Fruit fly (Drosophila melanogaster) whole organism, embryonic: Measurements from ENCODE around the gene Tsp97E.

Source experiments
- Abd-B ChIP-seq: fragments of 200-800 bp; sonication (Bioruptor generic); optimal IDR thresholded peaks from 2 replicates; lab custom pipeline; 2018; ENCODE audit warnings: missing biosample characterization, mild to moderate bottlenecking, missing genetic modification characterization, moderate library complexity
- Blimp-1 ChIP-seq: fragments of 200-800 bp; sonication (Bioruptor generic); optimal IDR thresholded peaks from 3 replicates; lab custom pipeline; 2018; ENCODE audit warnings: missing biosample characterization, missing genetic modification characterization, mild to moderate bottlenecking, moderate library complexity, missing genetic modification reagents
- CG10274 ChIP-seq: fragments of 200-800 bp; sonication (Bioruptor generic); optimal IDR thresholded peaks from 3 replicates; lab custom pipeline; 2017; ENCODE audit warnings: missing biosample characterization, mild to moderate bottlenecking, missing genetic modification characterization
- CG10959 ChIP-seq: fragments of 200-800 bp; sonication (Bioruptor generic); IDR thresholded peaks from 2 replicates; pipeline ENCODE4 v1.3.6; 2022; ENCODE audit warnings: missing biosample characterization, missing genetic modification characterization
- CG11247 ChIP-seq: fragments of 200-800 bp; sonication (Bioruptor generic); IDR thresholded peaks from 2 replicates; pipeline ENCODE4 v1.3.6; 2022; ENCODE audit warnings: missing biosample characterization, missing genetic modification characterization
- CG12155 ChIP-seq: fragments of 200-800 bp; sonication (Bioruptor generic); optimal IDR thresholded peaks from 3 replicates; lab custom pipeline; 2016; ENCODE audit warnings: missing biosample characterization, missing genetic modification characterization
- CG1233 ChIP-seq: fragments of 200-800 bp; sonication (Bioruptor generic); optimal IDR thresholded peaks from 4 replicates; lab custom pipeline; 2018; ENCODE audit warnings: missing biosample characterization, mild to moderate bottlenecking, missing genetic modification characterization
- CG12942 ChIP-seq: fragments of 200-800 bp; sonication (Bioruptor generic); optimal IDR thresholded peaks from 3 replicates; lab custom pipeline; 2016; ENCODE audit warnings: missing biosample characterization, missing genetic modification characterization
- CG13123 ChIP-seq: fragments of 200-800 bp; sonication (Bioruptor generic); optimal IDR thresholded peaks from 2 replicates; lab custom pipeline; 2016; ENCODE audit warnings: missing biosample characterization, missing genetic modification characterization
- CG13296 ChIP-seq: fragments of 200-800 bp; sonication (Bioruptor generic); optimal IDR thresholded peaks from 3 replicates; lab custom pipeline; 2018; ENCODE audit warnings: missing biosample characterization, mild to moderate bottlenecking, missing genetic modification characterization
- CG1647 ChIP-seq: fragments of 200-800 bp; sonication (Bioruptor generic); optimal IDR thresholded peaks from 3 replicates; lab custom pipeline; 2016; ENCODE audit warnings: missing biosample characterization, missing genetic modification characterization
- CG16813 ChIP-seq: fragments of 200-800 bp; sonication (Bioruptor generic); IDR thresholded peaks from 3 replicates; pipeline ENCODE4 v1.3.6; 2022; ENCODE audit warnings: missing biosample characterization, missing genetic modification characterization; ENCODE audit not compliant: partially characterized antibody
- CG17385 ChIP-seq: fragments of 200-800 bp; sonication (Bioruptor generic); optimal IDR thresholded peaks from 3 replicates; lab custom pipeline; 2018; ENCODE audit warnings: missing biosample characterization, mild to moderate bottlenecking, missing genetic modification characterization
- CG17912 ChIP-seq: fragments of 200-800 bp; sonication (Bioruptor generic); optimal IDR thresholded peaks from 2 replicates; lab custom pipeline; 2018; ENCODE audit warnings: missing biosample characterization, mild to moderate bottlenecking, missing genetic modification characterization
- CG2199 ChIP-seq: fragments of 200-800 bp; sonication (Bioruptor generic); IDR thresholded peaks from 3 replicates; pipeline ENCODE4 v1.3.6; 2022; ENCODE audit warnings: missing biosample characterization, missing genetic modification characterization
- CG2202 ChIP-seq: fragments of 200-800 bp; sonication (Bioruptor generic); optimal IDR thresholded peaks from 2 replicates; lab custom pipeline; 2018; ENCODE audit warnings: missing biosample characterization, mild to moderate bottlenecking, missing genetic modification characterization
- CG2678 ChIP-seq: fragments of 200-800 bp; sonication (Bioruptor generic); optimal IDR thresholded peaks from 3 replicates; lab custom pipeline; 2019; ENCODE audit warnings: missing biosample characterization, mild to moderate bottlenecking, missing genetic modification characterization, moderate library complexity
- CG2712 ChIP-seq: fragments of 200-800 bp; optimal IDR thresholded peaks from 3 replicates; lab custom pipeline; 2019; ENCODE audit warnings: missing biosample characterization, mild to moderate bottlenecking, missing genetic modification characterization, moderate library complexity
- CG3065 ChIP-seq: fragments of 200-800 bp; sonication (Bioruptor generic); optimal IDR thresholded peaks from 2 replicates; lab custom pipeline; 2016; ENCODE audit warnings: missing biosample characterization, missing genetic modification characterization
- CG31441 ChIP-seq: fragments of 200-800 bp; sonication (Bioruptor generic); IDR thresholded peaks from 2 replicates; pipeline ENCODE4 v1.3.6; 2022; ENCODE audit warnings: missing biosample characterization, missing genetic modification characterization
- CG3838 ChIP-seq: fragments of 200-800 bp; sonication (Bioruptor generic); optimal IDR thresholded peaks from 3 replicates; lab custom pipeline; 2016; ENCODE audit warnings: missing biosample characterization, missing genetic modification characterization
- CG43689 ChIP-seq: fragments of 200-800 bp; sonication (Bioruptor generic); IDR thresholded peaks from 2 replicates; pipeline ENCODE4 v1.3.6; 2022; ENCODE audit warnings: missing biosample characterization, missing genetic modification characterization
- CG4820 ChIP-seq: fragments of 200-800 bp; sonication (Bioruptor generic); optimal IDR thresholded peaks from 3 replicates; lab custom pipeline; 2016; ENCODE audit warnings: missing biosample characterization, missing genetic modification characterization
- CG5953 ChIP-seq: fragments of 200-800 bp; sonication (Bioruptor generic); IDR thresholded peaks from 2 replicates; pipeline ENCODE4 v1.3.6; 2022; ENCODE audit warnings: missing biosample characterization, missing genetic modification characterization
- CG7745 ChIP-seq: fragments of 200-800 bp; sonication (Bioruptor generic); optimal IDR thresholded peaks from 2 replicates; lab custom pipeline; 2018; ENCODE audit warnings: missing biosample characterization, mild to moderate bottlenecking, missing genetic modification characterization, moderate library complexity
- CG7786 ChIP-seq: fragments of 200-800 bp; sonication (Bioruptor generic); optimal IDR thresholded peaks from 2 replicates; lab custom pipeline; 2016; ENCODE audit warnings: missing biosample characterization, missing genetic modification characterization
- CG7839 ChIP-seq: fragments of 200-800 bp; sonication (Bioruptor generic); optimal IDR thresholded peaks from 3 replicates; lab custom pipeline; 2018; ENCODE audit warnings: missing biosample characterization, mild to moderate bottlenecking, missing genetic modification characterization, moderate library complexity
- CG7987 ChIP-seq: fragments of 200-800 bp; sonication (Bioruptor generic); optimal IDR thresholded peaks from 2 replicates; lab custom pipeline; 2018; ENCODE audit warnings: missing biosample characterization, mild to moderate bottlenecking, missing genetic modification characterization, moderate library complexity
- CTCF ChIP-seq: fragments of 200-800 bp; sonication (Bioruptor generic); optimal IDR thresholded peaks from 2 replicates; lab custom pipeline; 2017; ENCODE audit warnings: missing biosample characterization, mild to moderate bottlenecking, missing genetic modification characterization, moderate library complexity
- Deaf1 ChIP-seq: fragments of 200-800 bp; optimal IDR thresholded peaks from 3 replicates; lab custom pipeline; 2019; ENCODE audit warnings: missing biosample characterization, mild to moderate bottlenecking, missing genetic modification characterization, moderate library complexity
- Dip2 ChIP-seq: fragments of 200-800 bp; sonication (Bioruptor generic); IDR thresholded peaks from 2 replicates; pipeline ENCODE4 v1.3.6; 2022; ENCODE audit warnings: missing biosample characterization, missing genetic modification characterization
- Dp ChIP-seq: fragments of 200-800 bp; sonication (Bioruptor generic); optimal IDR thresholded peaks from 2 replicates; lab custom pipeline; 2018; ENCODE audit warnings: missing biosample characterization, mild to moderate bottlenecking, missing genetic modification characterization, moderate library complexity
- HmgZ ChIP-seq: fragments of 200-800 bp; sonication (Bioruptor generic); optimal IDR thresholded peaks from 2 replicates; lab custom pipeline; 2018; ENCODE audit warnings: missing biosample characterization, mild to moderate bottlenecking, missing genetic modification characterization
- Jarid2 ChIP-seq: fragments of 200-800 bp; sonication (Bioruptor generic); optimal IDR thresholded peaks from 3 replicates; lab custom pipeline; 2017; ENCODE audit warnings: mild to moderate bottlenecking, missing biosample characterization, missing genetic modification reagents, missing genetic modification characterization
- MBD-R2 ChIP-seq: fragments of 200-800 bp; sonication (Bioruptor generic); IDR thresholded peaks from 2 replicates; pipeline ENCODE4 v1.3.6; 2022; ENCODE audit warnings: missing biosample characterization, missing genetic modification characterization
- Nf-YA ChIP-seq: fragments of 200-800 bp; sonication (Bioruptor generic); IDR thresholded peaks from 2 replicates; pipeline ENCODE4 v1.3.6; 2022; ENCODE audit warnings: missing biosample characterization, missing genetic modification characterization
- Sry-δ ChIP-seq: fragments of 200-800 bp; sonication (Bioruptor generic); optimal IDR thresholded peaks from 2 replicates; lab custom pipeline; 2016; ENCODE audit warnings: missing biosample characterization, missing genetic modification characterization
- Vsx1 ChIP-seq: fragments of 200-800 bp; sonication (Bioruptor generic); optimal IDR thresholded peaks from 2 replicates; lab custom pipeline; 2017; ENCODE audit warnings: missing biosample characterization, mild to moderate bottlenecking, missing genetic modification characterization, missing genetic modification reagents
- abd-A ChIP-seq: fragments of 200-800 bp; sonication (Bioruptor generic); optimal IDR thresholded peaks from 3 replicates; lab custom pipeline; 2019; ENCODE audit warnings: missing biosample characterization, mild to moderate bottlenecking, missing genetic modification characterization, moderate library complexity
- cg ChIP-seq: fragments of 200-800 bp; sonication (Bioruptor generic); optimal IDR thresholded peaks from 3 replicates; lab custom pipeline; 2019; ENCODE audit warnings: missing biosample characterization, mild to moderate bottlenecking, missing genetic modification characterization, moderate library complexity
- danr ChIP-seq: fragments of 200-800 bp; sonication (Bioruptor generic); IDR thresholded peaks from 2 replicates; pipeline ENCODE4 v1.3.6; 2022; ENCODE audit warnings: missing biosample characterization, missing genetic modification characterization
- hkb ChIP-seq, 2 experiments: fragments of 200-800 bp in 1 of 2; fragments of >200 bp in 1 of 2; sonication (Bioruptor generic) in 1 of 2; IDR thresholded peaks in 1 of 2; optimal IDR thresholded peaks in 1 of 2; 2 replicates each; pipeline versions ENCODE4 v1.3.6 to Lab custom; 2017 to 2022; ENCODE audit warnings: missing biosample characterization in 1 of 2, missing genetic modification characterization in 1 of 2
- lab ChIP-seq: fragments of 200-800 bp; sonication (Bioruptor generic); optimal IDR thresholded peaks from 3 replicates; lab custom pipeline; 2017; ENCODE audit warnings: missing biosample characterization, missing genetic modification characterization, mild to moderate bottlenecking, moderate library complexity, missing genetic modification reagents
- mld ChIP-seq: fragments of 200-800 bp; sonication (Bioruptor generic); IDR thresholded peaks from 3 replicates; pipeline ENCODE4 v1.3.6; 2022; ENCODE audit warnings: missing biosample characterization, missing genetic modification characterization; ENCODE audit not compliant: partially characterized antibody
- prd ChIP-seq, 3 experiments: fragments of >200 bp in 2 of 3; fragments of 200-800 bp in 1 of 3; sonication (Bioruptor generic) in 1 of 3; optimal IDR thresholded peaks in 2 of 3; IDR thresholded peaks in 1 of 3; 2 replicates in 2 of 3; 3 replicates in 1 of 3; pipeline versions ENCODE4 v1.3.6 to Lab custom; 2017 to 2022; ENCODE audit warnings: missing biosample characterization in 1 of 3, missing genetic modification characterization in 1 of 3
- shn ChIP-seq: fragments of 200-800 bp; sonication (Bioruptor generic); optimal IDR thresholded peaks from 3 replicates; lab custom pipeline; 2016; ENCODE audit warnings: missing biosample characterization, missing genetic modification characterization
- sob ChIP-seq: fragments of 200-800 bp; sonication (Bioruptor generic); IDR thresholded peaks from 2 replicates; pipeline ENCODE4 v1.3.6; 2022; ENCODE audit warnings: missing biosample characterization, missing genetic modification characterization
- tgo ChIP-seq: fragments of 200-800 bp; sonication (Bioruptor generic); IDR thresholded peaks from 3 replicates; pipeline ENCODE4 v1.3.6; 2022; ENCODE audit warnings: missing biosample characterization, missing genetic modification characterization
- tio ChIP-seq: fragments of 200-800 bp; sonication (Bioruptor generic); optimal IDR thresholded peaks from 2 replicates; lab custom pipeline; 2017; ENCODE audit warnings: missing biosample characterization, missing genetic modification characterization, inconsistent platforms
- usp ChIP-seq: fragments of >200 bp; optimal IDR thresholded peaks from 2 replicates; lab custom pipeline; 2017; ENCODE audit warnings: missing biosample characterization, missing genetic modification characterization

Tsp97E gene

dm6 chr3R:26968313-26968605 lies 3.6 kb upstream of the Tsp97E start (continued):
- TF ChIP-seq CG31441 (GFP tag; lab: Robert Waterston, UW) (0 out of 2 replicates have a peak, but pooled peaks have one; percentile 1), CG10959 (GFP tag; lab: Robert Waterston, UW) (no peak), CG16813 (GFP tag; lab: Robert Waterston, UW) (no peak), hkb (optimal IDR thresholded peaks at IDR 0.05; lab: Kevin White, UChicago) (no peak), hkb (GFP tag; IDR thresholded peaks at IDR 0.05; lab: Robert Waterston, UW) (no peak), Vsx1 (no peak), CTCF (GFP tag; lab: Kevin White, UChicago) (no peak), Jarid2 (GFP tag; lab: Kevin White, UChicago) (no peak), CG2712 (tag; lab: Kevin White, UChicago) (no peak), CG5953 (GFP tag; lab: Robert Waterston, UW) (no peak), CG11247 (no peak), Abd-B (GFP tag; lab: Kevin White, UChicago) (no peak), Blimp-1 (GFP tag; lab: Kevin White, UChicago) (no peak), CG1647 (GFP tag; lab: Kevin White, UChicago) (no peak), HmgZ (tag; lab: Kevin White, UChicago) (no peak), Dp (no peak), lab (no peak), abd-A (tag; lab: Kevin White, UChicago) (no peak), Nf-YA (GFP tag; lab: Robert Waterston, UW) (peak; percentile 3; the same call in 1 of the 2 replicates), tio (no peak), tgo (GFP tag; lab: Robert Waterston, UW) (no peak), Dip2 (GFP tag; lab: Robert Waterston, UW) (no peak), CG13123 (no peak), CG2199 (GFP tag; lab: Robert Waterston, UW) (peak; percentile 11; the same call in 1 of the 3 replicates), shn (GFP tag; lab: Kevin White, UChicago) (no peak), sob (GFP tag; lab: Robert Waterston, UW) (no peak)
- TF ChIP-seq, all 482 proteins: peak for 6

dm6 chr3R:26967587-26968312 lies 3.1 kb upstream of the Tsp97E start:
- TF ChIP-seq CG3838 (GFP tag; lab: Kevin White, UChicago) (no peak), usp (GFP tag; lab: Kevin White, UChicago) (no peak), mld (GFP tag; lab: Robert Waterston, UW) (no peak), CG10274 (GFP tag; lab: Kevin White, UChicago) (no peak), CG2678 (tag; lab: Kevin White, UChicago) (peak; percentile 57), CTCF (GFP tag; lab: Kevin White, UChicago) (no peak), Sry-δ (GFP tag; lab: Kevin White, UChicago) (no peak), CG7786 (GFP tag; lab: Kevin White, UChicago) (peak; percentile 13), CG31441 (GFP tag; lab: Robert Waterston, UW) (0 out of 2 replicates have a peak, but pooled peaks have one; percentile 7), CG1233 (GFP tag; lab: Kevin White, UChicago) (no peak), CG43689 (no peak), MBD-R2 (no peak), danr (GFP tag; lab: Robert Waterston, UW) (no peak), CG3065 (GFP tag; lab: Kevin White, UChicago) (no peak), CG7745 (tag; lab: Kevin White, UChicago) (no peak), cg (GFP tag; lab: Kevin White, UChicago) (no peak), Deaf1 (tag; lab: Kevin White, UChicago) (no peak), CG7987 (no peak), CG17385 (GFP tag; lab: Kevin White, UChicago) (peak; percentile 16), CG12942 (no peak), CG2202 (no peak), CG17912 (GFP tag; lab: Kevin White, UChicago) (no peak), CG7839 (peak; percentile 43), prd (optimal IDR thresholded peaks at IDR 0.05; lab: Kevin White, UChicago) (no peak), prd (GFP tag; IDR thresholded peaks at IDR 0.05; lab: Robert Waterston, UW) (peak; percentile 47; the same call in 2 of the 3 replicates), CG4820 (GFP tag; lab: Kevin White, UChicago) (no peak), CG13296 (GFP tag; lab: Kevin White, UChicago) (peak; percentile 32), CG12155 (GFP tag; lab: Kevin White, UChicago) (peak; percentile 21)
